Fruit fly (Drosophila melanogaster) whole organism, embryonic: ENCODE results near the gene CG14965.

Experiments used
- Aef1 ChIP-seq: fragments of 200-800 bp; sonication (Bioruptor generic); IDR thresholded peaks from 3 replicates; pipeline ENCODE4 v1.3.6; 2022; ENCODE audit warnings: missing biosample characterization, missing genetic modification characterization
- Atf6 ChIP-seq: fragments of 200-800 bp; sonication (Bioruptor generic); IDR thresholded peaks from 2 replicates; pipeline ENCODE4 v1.3.6; 2022; ENCODE audit warnings: missing biosample characterization, missing genetic modification characterization
- CG10565 ChIP-seq: fragments of 200-800 bp; sonication (Bioruptor generic); optimal IDR thresholded peaks from 3 replicates; lab custom pipeline; 2016; ENCODE audit warnings: missing biosample characterization, mild to moderate bottlenecking, missing genetic modification characterization
- CG12942 ChIP-seq: fragments of 200-800 bp; sonication (Bioruptor generic); optimal IDR thresholded peaks from 3 replicates; lab custom pipeline; 2016; ENCODE audit warnings: missing biosample characterization, missing genetic modification characterization
- CG13123 ChIP-seq: fragments of 200-800 bp; sonication (Bioruptor generic); optimal IDR thresholded peaks from 2 replicates; lab custom pipeline; 2016; ENCODE audit warnings: missing biosample characterization, missing genetic modification characterization
- CG14014 ChIP-seq: fragments of 200-800 bp; sonication (Bioruptor generic); IDR thresholded peaks from 2 replicates; pipeline ENCODE4 v1.3.6; 2022; ENCODE audit warnings: missing biosample characterization, missing genetic modification characterization
- CG14050 ChIP-seq: fragments of 200-800 bp; sonication (Bioruptor generic); IDR thresholded peaks from 3 replicates; pipeline ENCODE4 v1.3.6; 2022; ENCODE audit warnings: missing biosample characterization, missing genetic modification characterization
- CG1602 ChIP-seq: fragments of 200-800 bp; sonication (Bioruptor generic); optimal IDR thresholded peaks from 3 replicates; lab custom pipeline; 2016; ENCODE audit warnings: missing biosample characterization, missing genetic modification characterization
- CG1603 ChIP-seq: fragments of 200-800 bp; sonication (Bioruptor generic); optimal IDR thresholded peaks from 2 replicates; lab custom pipeline; 2019; ENCODE audit warnings: missing biosample characterization, mild to moderate bottlenecking, missing genetic modification characterization, moderate library complexity
- CG18262 ChIP-seq: fragments of 200-800 bp; optimal IDR thresholded peaks from 3 replicates; lab custom pipeline; 2019; ENCODE audit warnings: missing biosample characterization, mild to moderate bottlenecking, missing genetic modification characterization, moderate library complexity
- CG31224 ChIP-seq: fragments of 200-800 bp; sonication (Bioruptor generic); IDR thresholded peaks from 2 replicates; pipeline ENCODE4 v1.3.6; 2022; ENCODE audit warnings: missing biosample characterization, missing genetic modification characterization
- CG32532 ChIP-seq: fragments of 200-800 bp; sonication (Bioruptor generic); IDR thresholded peaks from 2 replicates; pipeline ENCODE4 v1.3.6; 2022; ENCODE audit warnings: missing biosample characterization, missing genetic modification characterization
- CG8290 ChIP-seq, 3 experiments: fragments of 200-800 bp; sonication (Bioruptor generic); optimal IDR thresholded peaks; 2 replicates each; lab custom pipeline; 2016 to 2019; ENCODE audit warnings: missing biosample characterization in 3 of 3, missing genetic modification characterization in 3 of 3, mild to moderate bottlenecking in 2 of 3, moderate library complexity in 1 of 3
- CG8359 ChIP-seq: fragments of 200-800 bp; sonication (Bioruptor generic); optimal IDR thresholded peaks from 2 replicates; lab custom pipeline; 2017; ENCODE audit warnings: missing biosample characterization, mild to moderate bottlenecking, missing genetic modification characterization, borderline replicate concordance
- CG8388 ChIP-seq: fragments of 200-800 bp; sonication (Bioruptor generic); optimal IDR thresholded peaks from 2 replicates; lab custom pipeline; 2019; ENCODE audit warnings: missing biosample characterization, mild to moderate bottlenecking, missing genetic modification characterization, moderate library complexity
- CHES-1-like ChIP-seq: fragments of 200-800 bp; sonication (Bioruptor generic); optimal IDR thresholded peaks from 2 replicates; lab custom pipeline; 2016; ENCODE audit warnings: missing biosample characterization, missing genetic modification characterization
- Deaf1 ChIP-seq: fragments of 200-800 bp; optimal IDR thresholded peaks from 3 replicates; lab custom pipeline; 2019; ENCODE audit warnings: missing biosample characterization, mild to moderate bottlenecking, missing genetic modification characterization, moderate library complexity
- Elba2 ChIP-seq: fragments of 200-800 bp; sonication (Bioruptor generic); optimal IDR thresholded peaks from 3 replicates; lab custom pipeline; 2016; ENCODE audit warnings: missing biosample characterization, missing genetic modification characterization
- HHEX ChIP-seq: fragments of 200-800 bp; sonication (Bioruptor generic); optimal IDR thresholded peaks from 3 replicates; lab custom pipeline; 2017; ENCODE audit warnings: missing biosample characterization, mild to moderate bottlenecking, missing genetic modification characterization, missing genetic modification reagents
- HLH3B ChIP-seq: fragments of 200-800 bp; sonication (Bioruptor generic); IDR thresholded peaks from 2 replicates; pipeline ENCODE4 v1.3.6; 2022; ENCODE audit warnings: missing biosample characterization, missing genetic modification characterization
- Hand ChIP-seq: fragments of 200-800 bp; sonication (Bioruptor generic); optimal IDR thresholded peaks from 2 replicates; lab custom pipeline; 2017; ENCODE audit warnings: mild to moderate bottlenecking, missing biosample characterization, missing genetic modification reagents, missing genetic modification characterization
- Lhr ChIP-seq: fragments of 200-800 bp; sonication (Bioruptor generic); optimal IDR thresholded peaks from 3 replicates; lab custom pipeline; 2017; ENCODE audit warnings: mild to moderate bottlenecking, missing biosample characterization, missing genetic modification reagents, missing genetic modification characterization
- NK7.1 ChIP-seq: fragments of 200-800 bp; sonication (Bioruptor generic); optimal IDR thresholded peaks from 3 replicates; lab custom pipeline; 2016; ENCODE audit warnings: missing biosample characterization, missing genetic modification characterization
- Nf-YB ChIP-seq: fragments of 200-800 bp; sonication (Bioruptor generic); optimal IDR thresholded peaks from 3 replicates; lab custom pipeline; 2019; ENCODE audit warnings: missing biosample characterization, mild to moderate bottlenecking, missing genetic modification characterization, moderate library complexity
- Nf-YC ChIP-seq: fragments of 200-800 bp; optimal IDR thresholded peaks from 3 replicates; lab custom pipeline; 2019; ENCODE audit warnings: missing biosample characterization, mild to moderate bottlenecking, missing genetic modification characterization, moderate library complexity
- NfI ChIP-seq: fragments of 200-800 bp; sonication (Bioruptor generic); optimal IDR thresholded peaks from 3 replicates; lab custom pipeline; 2018; ENCODE audit warnings: missing biosample characterization, mild to moderate bottlenecking, missing genetic modification characterization, moderate library complexity
- Opbp ChIP-seq: fragments of 200-800 bp; sonication (Bioruptor generic); IDR thresholded peaks from 3 replicates; pipeline ENCODE4 v1.3.6; 2022; ENCODE audit warnings: missing biosample characterization, missing genetic modification characterization; ENCODE audit not compliant: partially characterized antibody
- Sin3A ChIP-seq: fragments of >200 bp; optimal IDR thresholded peaks from 2 replicates; lab custom pipeline; 2018
- Ssrp ChIP-seq: fragments of 200-800 bp; sonication (Bioruptor generic); optimal IDR thresholded peaks from 2 replicates; lab custom pipeline; 2018; ENCODE audit warnings: missing biosample characterization, mild to moderate bottlenecking, missing genetic modification characterization, moderate library complexity
- TFAM ChIP-seq: fragments of 200-800 bp; sonication (Bioruptor generic); optimal IDR thresholded peaks from 2 replicates; lab custom pipeline; 2017; ENCODE audit warnings: missing biosample characterization, missing genetic modification characterization, inconsistent platforms
- Xrp1 ChIP-seq: fragments of 200-800 bp; sonication (Bioruptor generic); IDR thresholded peaks from 2 replicates; pipeline ENCODE4 v1.3.6; 2022; ENCODE audit warnings: missing biosample characterization, missing genetic modification characterization
- YL-1 ChIP-seq: fragments of 200-800 bp; sonication (Bioruptor generic); optimal IDR thresholded peaks from 3 replicates; lab custom pipeline; 2017; ENCODE audit warnings: missing biosample characterization, mild to moderate bottlenecking, missing genetic modification characterization
- bowl ChIP-seq: fragments of 200-800 bp; sonication (Bioruptor generic); IDR thresholded peaks from 2 replicates; pipeline ENCODE4 v1.3.6; 2022; ENCODE audit warnings: missing biosample characterization, missing genetic modification characterization
- cg ChIP-seq: fragments of 200-800 bp; sonication (Bioruptor generic); optimal IDR thresholded peaks from 3 replicates; lab custom pipeline; 2019; ENCODE audit warnings: missing biosample characterization, mild to moderate bottlenecking, missing genetic modification characterization, moderate library complexity
- chinmo ChIP-seq: fragments of 200-800 bp; sonication (Bioruptor generic); IDR thresholded peaks from 4 replicates; pipeline ENCODE4 v1.3.6; 2022; ENCODE audit warnings: missing biosample characterization, missing genetic modification characterization; ENCODE audit not compliant: partially characterized antibody
- ci ChIP-seq: fragments of 200-800 bp; sonication (Bioruptor generic); IDR thresholded peaks from 3 replicates; pipeline ENCODE4 v1.3.6; 2022; ENCODE audit warnings: missing biosample characterization, missing genetic modification characterization
- danr ChIP-seq: fragments of 200-800 bp; sonication (Bioruptor generic); IDR thresholded peaks from 2 replicates; pipeline ENCODE4 v1.3.6; 2022; ENCODE audit warnings: missing biosample characterization, missing genetic modification characterization
- disco-r ChIP-seq: fragments of 200-800 bp; sonication (Bioruptor generic); optimal IDR thresholded peaks from 2 replicates; lab custom pipeline; 2016; ENCODE audit warnings: missing biosample characterization, missing genetic modification characterization
- dpn ChIP-seq, 2 experiments: fragments of 200-800 bp; sonication (Bioruptor generic); optimal IDR thresholded peaks; 3 replicates each; lab custom pipeline; 2016; ENCODE audit warnings: missing biosample characterization in 2 of 2, missing genetic modification characterization in 2 of 2
- emc ChIP-seq: fragments of 200-800 bp; sonication (Bioruptor generic); optimal IDR thresholded peaks from 2 replicates; lab custom pipeline; 2016; ENCODE audit warnings: missing biosample characterization, missing genetic modification characterization
- fd64A ChIP-seq: fragments of 200-800 bp; sonication (Bioruptor generic); optimal IDR thresholded peaks from 3 replicates; lab custom pipeline; 2018; ENCODE audit warnings: missing biosample characterization, mild to moderate bottlenecking, missing genetic modification characterization
- fu2 ChIP-seq: fragments of 200-800 bp; sonication (Bioruptor generic); optimal IDR thresholded peaks from 2 replicates; lab custom pipeline; 2016; ENCODE audit warnings: missing biosample characterization, missing genetic modification characterization
- insv ChIP-seq, 2 experiments: fragments of 200-800 bp; sonication (Bioruptor generic); optimal IDR thresholded peaks; 3 replicates each; lab custom pipeline; 2016 to 2018; ENCODE audit warnings: missing biosample characterization in 2 of 2, missing genetic modification characterization in 2 of 2
- klu ChIP-seq: fragments of 200-800 bp; sonication (Bioruptor generic); IDR thresholded peaks from 2 replicates; pipeline ENCODE4 v1.3.6; 2022; ENCODE audit warnings: missing biosample characterization, missing genetic modification characterization
- lilli ChIP-seq: fragments of 200-800 bp; sonication (Bioruptor generic); optimal IDR thresholded peaks from 3 replicates; lab custom pipeline; 2016; ENCODE audit warnings: missing biosample characterization, missing genetic modification characterization
- nerfin-2 ChIP-seq: fragments of 200-800 bp; sonication (Bioruptor generic); IDR thresholded peaks from 2 replicates; pipeline ENCODE4 v1.3.6; 2022; ENCODE audit warnings: missing biosample characterization, missing genetic modification characterization; ENCODE audit not compliant: partially characterized antibody
- ro ChIP-seq: fragments of 200-800 bp; sonication (Bioruptor generic); IDR thresholded peaks from 2 replicates; pipeline ENCODE4 v1.3.6; 2022; ENCODE audit warnings: missing biosample characterization, missing genetic modification characterization
- sim ChIP-seq: fragments of 200-800 bp; sonication (Bioruptor generic); IDR thresholded peaks from 2 replicates; pipeline ENCODE4 v1.3.6; 2022; ENCODE audit warnings: missing biosample characterization, missing genetic modification characterization
- slou ChIP-seq: fragments of 200-800 bp; sonication (Bioruptor generic); optimal IDR thresholded peaks from 3 replicates; lab custom pipeline; 2016; ENCODE audit warnings: missing biosample characterization, missing genetic modification characterization
- tin ChIP-seq: fragments of 200-800 bp; sonication (Bioruptor generic); optimal IDR thresholded peaks from 3 replicates; lab custom pipeline; 2016; ENCODE audit warnings: missing biosample characterization, missing genetic modification characterization
- zen2 ChIP-seq: fragments of 200-800 bp; sonication (Bioruptor generic); IDR thresholded peaks from 3 replicates; pipeline ENCODE4 v1.3.6; 2022; ENCODE audit warnings: missing biosample characterization, missing genetic modification characterization; ENCODE audit not compliant: partially characterized antibody

CG14965 gene

DNA sequence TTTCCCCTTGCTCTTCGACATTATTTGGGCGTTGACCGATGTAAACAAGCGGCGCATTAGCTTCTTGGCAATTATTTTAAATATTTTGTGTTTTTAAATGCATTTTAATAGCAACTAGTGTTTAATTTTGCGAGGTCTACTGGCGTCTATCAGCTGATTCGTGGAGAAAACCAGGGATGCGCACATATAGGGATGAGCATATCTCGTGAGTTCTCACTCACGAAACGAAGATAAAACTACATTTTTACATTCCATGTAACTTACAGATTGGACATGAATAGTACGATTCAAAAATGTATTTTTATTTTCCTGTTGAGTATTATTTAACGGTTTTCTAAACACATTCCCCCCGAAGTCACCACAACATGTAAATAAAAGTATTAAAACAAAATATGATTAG, 5.2 kb upstream of the CG14965 start, which contains the start of gene CG14966 (continued):
- TF ChIP-seq insv (GFP tag; optimal IDR thresholded peaks at IDR 0.05; lab: Kevin White, UChicago): no peak
- TF ChIP-seq CG1603 (tag; lab: Kevin White, UChicago): peak; percentile 66
- TF ChIP-seq sim (GFP tag; lab: Robert Waterston, UW): no peak
- TF ChIP-seq CG18262 (tag; lab: Kevin White, UChicago): peak; percentile 7
- peak; percentile 39 for TF ChIP-seq tin (GFP tag; lab: Kevin White, UChicago)
- peak; percentile 56 for TF ChIP-seq lilli (GFP tag; lab: Kevin White, UChicago)
- no peak for TF ChIP-seq CG8388
- no peak for TF ChIP-seq Hand (GFP tag; lab: Kevin White, UChicago)
- TF ChIP-seq klu (GFP tag; lab: Robert Waterston, UW): no peak
- TF ChIP-seq HLH3B (GFP tag; lab: Robert Waterston, UW): no peak
- no peak for TF ChIP-seq NfI (GFP tag; lab: Kevin White, UChicago)
- no peak for TF ChIP-seq Aef1
- TF ChIP-seq CHES-1-like: peak; percentile 70
- no peak for TF ChIP-seq Xrp1
- TF ChIP-seq slou (GFP tag; lab: Kevin White, UChicago): no peak
- no peak for TF ChIP-seq disco-r
- peak; percentile 87 for TF ChIP-seq Opbp (GFP tag; lab: Robert Waterston, UW)
- TF ChIP-seq Elba2 (GFP tag; lab: Kevin White, UChicago): no peak
- TF ChIP-seq CG31224 (GFP tag; lab: Robert Waterston, UW): no peak
- peak; percentile 50; the same call in 1 of the 3 replicates for TF ChIP-seq ci (GFP tag; lab: Robert Waterston, UW)
- TF ChIP-seq CG1602 (GFP tag; lab: Kevin White, UChicago): no peak
- TF ChIP-seq CG10565 (GFP tag; lab: Kevin White, UChicago): no peak
- peak; percentile 79 for TF ChIP-seq YL-1 (GFP tag; lab: Kevin White, UChicago)
- peak; percentile 57; the same call in 1 of the 2 replicates for TF ChIP-seq CG14014 (GFP tag; lab: Robert Waterston, UW)
- no peak for TF ChIP-seq Ssrp (tag; lab: Kevin White, UChicago)
- TF ChIP-seq danr (GFP tag; lab: Robert Waterston, UW): no peak
- TF ChIP-seq cg (GFP tag; lab: Kevin White, UChicago): no peak
- no peak for TF ChIP-seq Lhr (GFP tag; lab: Kevin White, UChicago)
- no peak for TF ChIP-seq emc (GFP tag; lab: Kevin White, UChicago)
- TF ChIP-seq fd64A (GFP tag; lab: Kevin White, UChicago): no peak
- TF ChIP-seq chinmo (GFP tag; lab: Robert Waterston, UW): peak; percentile 53; the same call in 1 of the 4 replicates
- no peak for TF ChIP-seq CG12942 (GFP tag; lab: Kevin White, UChicago)
- TF ChIP-seq ro (GFP tag; lab: Robert Waterston, UW): no peak
- TF ChIP-seq CG14050 (GFP tag; lab: Robert Waterston, UW): no peak
- TF ChIP-seq Deaf1: peak; percentile 0
- no peak for TF ChIP-seq Atf6 (GFP tag; lab: Robert Waterston, UW)
- TF ChIP-seq NK7.1 (GFP tag; lab: Kevin White, UChicago): no peak
- TF ChIP-seq TFAM (GFP tag; lab: Kevin White, UChicago): no peak
- peak; percentile 68 for TF ChIP-seq CG32532 (GFP tag; lab: Robert Waterston, UW)
- no peak for TF ChIP-seq bowl (GFP tag; lab: Robert Waterston, UW)
- no peak for TF ChIP-seq CG8359
- TF ChIP-seq Nf-YB: no peak
- TF ChIP-seq zen2 (GFP tag; lab: Robert Waterston, UW): peak; percentile 80
- peak; percentile 66; the same call in 1 of the 2 replicates for TF ChIP-seq nerfin-2
- TF ChIP-seq Sin3A: peak; percentile 24
- peak; percentile 33 for TF ChIP-seq fu2 (GFP tag; lab: Kevin White, UChicago)
- peak; percentile 64 for TF ChIP-seq Nf-YC (tag; lab: Kevin White, UChicago)
- TF ChIP-seq dpn (GFP tag; optimal IDR thresholded peaks at IDR 0.05; lab: Kevin White, UChicago): peak; percentile 20 to 48
- no peak for TF ChIP-seq CG13123
- no peak for TF ChIP-seq HHEX (GFP tag; lab: Kevin White, UChicago)
- peak; percentile 5 for TF ChIP-seq CG8290 (GFP tag; optimal IDR thresholded peaks at IDR 0.05; lab: Kevin White, UChicago)
- TF ChIP-seq CG8290 (tag; optimal IDR thresholded peaks at IDR 0.05; lab: Kevin White, UChicago): peak in 1 of 2 experiments; percentile 71
